Worm (Caenorhabditis elegans) whole organism, late embryonic: Measurements from ENCODE around the gene K07C5.3.

Experiments used
- C08G9.2 ChIP-seq: sonication (generic microtip); optimal IDR thresholded peaks from 2 replicates; lab custom pipeline; 2016; ENCODE audit warnings: mild to moderate bottlenecking, missing genetic modification characterization, moderate library complexity, missing compliant biosample characterization
- F13H6.1 ChIP-seq: sonication (generic microtip); optimal IDR thresholded peaks from 2 replicates; lab custom pipeline; 2016; ENCODE audit warnings: missing genetic modification characterization, missing compliant biosample characterization
- ahr-1 ChIP-seq: sonication (generic microtip); optimal IDR thresholded peaks from 2 replicates; lab custom pipeline; 2016; ENCODE audit warnings: missing genetic modification characterization, missing compliant biosample characterization
- ceh-14 ChIP-seq: sonication (generic microtip); optimal IDR thresholded peaks from 2 replicates; lab custom pipeline; 2016; ENCODE audit warnings: missing genotype, missing genetic modification characterization, missing compliant biosample characterization
- ceh-18 ChIP-seq: sonication (generic microtip); optimal IDR thresholded peaks from 2 replicates; lab custom pipeline; 2016; ENCODE audit warnings: missing genetic modification characterization, missing compliant biosample characterization
- ceh-2 ChIP-seq: sonication (generic microtip); optimal IDR thresholded peaks from 2 replicates; lab custom pipeline; 2016; ENCODE audit warnings: missing genotype, missing genetic modification characterization, missing compliant biosample characterization
- ceh-22 ChIP-seq: sonication (generic microtip); optimal IDR thresholded peaks from 2 replicates; lab custom pipeline; 2017; ENCODE audit warnings: missing biosample characterization, missing genetic modification characterization
- ceh-31 ChIP-seq: sonication (generic microtip); optimal IDR thresholded peaks from 2 replicates; lab custom pipeline; 2016; ENCODE audit warnings: missing genetic modification characterization, missing compliant biosample characterization
- ceh-34 ChIP-seq: sonication (generic microtip); optimal IDR thresholded peaks from 2 replicates; lab custom pipeline; 2016; ENCODE audit warnings: mild to moderate bottlenecking, missing genetic modification characterization, missing compliant biosample characterization
- ceh-45 ChIP-seq: fragments of 200-800 bp; sonication (Bioruptor generic); IDR thresholded peaks from 2 replicates; pipeline ENCODE4 v1.3.6; 2022; ENCODE audit warnings: missing genetic modification reagents, missing genetic modification characterization, missing compliant biosample characterization
- ceh-9 ChIP-seq: sonication (generic microtip); optimal IDR thresholded peaks from 2 replicates; lab custom pipeline; 2016; ENCODE audit warnings: mild to moderate bottlenecking, missing genetic modification characterization, inconsistent platforms, missing compliant biosample characterization
- che-1 ChIP-seq: sonication (generic microtip); optimal IDR thresholded peaks from 2 replicates; lab custom pipeline; 2016; ENCODE audit warnings: mild to moderate bottlenecking, missing genetic modification characterization, missing compliant biosample characterization
- elt-2 ChIP-seq: sonication (generic microtip); optimal IDR thresholded peaks from 2 replicates; lab custom pipeline; 2016; ENCODE audit warnings: missing genetic modification reagents, missing genetic modification characterization, missing compliant biosample characterization
- ets-4 ChIP-seq: sonication (generic microtip); optimal IDR thresholded peaks from 2 replicates; lab custom pipeline; 2016; ENCODE audit warnings: missing genetic modification characterization, missing compliant biosample characterization
- eyg-1 ChIP-seq: sonication (generic microtip); optimal IDR thresholded peaks from 2 replicates; lab custom pipeline; 2016; ENCODE audit warnings: missing genotype, missing genetic modification characterization, missing compliant biosample characterization
- fax-1 ChIP-seq: sonication (generic microtip); optimal IDR thresholded peaks from 2 replicates; lab custom pipeline; 2016; ENCODE audit warnings: missing genotype, missing genetic modification characterization, missing compliant biosample characterization
- fkh-6 ChIP-seq: sonication (generic microtip); optimal IDR thresholded peaks from 2 replicates; lab custom pipeline; 2016; ENCODE audit warnings: missing genetic modification characterization, missing compliant biosample characterization
- hlh-15 ChIP-seq: sonication (generic microtip); optimal IDR thresholded peaks from 2 replicates; lab custom pipeline; 2016; ENCODE audit warnings: missing genetic modification characterization, missing compliant biosample characterization
- hlh-6 ChIP-seq: sonication (generic microtip); optimal IDR thresholded peaks from 2 replicates; lab custom pipeline; 2016; ENCODE audit warnings: missing genotype, missing genetic modification characterization, missing compliant biosample characterization
- hlh-8 ChIP-seq: sonication (generic microtip); optimal IDR thresholded peaks from 2 replicates; lab custom pipeline; 2016; ENCODE audit warnings: missing genotype, missing genetic modification characterization, missing compliant biosample characterization
- lim-6 ChIP-seq: sonication (generic microtip); optimal IDR thresholded peaks from 2 replicates; lab custom pipeline; 2016; ENCODE audit warnings: missing genetic modification characterization, missing compliant biosample characterization
- lin-11 ChIP-seq: fragments of 200-800 bp; sonication (Bioruptor generic); optimal IDR thresholded peaks from 2 replicates; lab custom pipeline; 2018; ENCODE audit warnings: mild to moderate bottlenecking, missing genetic modification characterization, missing compliant biosample characterization
- madf-2 ChIP-seq: sonication (generic microtip); optimal IDR thresholded peaks from 2 replicates; lab custom pipeline; 2017; ENCODE audit warnings: missing genetic modification characterization, missing compliant biosample characterization
- mec-3 ChIP-seq: sonication (generic microtip); optimal IDR thresholded peaks from 2 replicates; lab custom pipeline; 2016; ENCODE audit warnings: borderline replicate concordance, missing genetic modification characterization, missing compliant biosample characterization
- nfya-1 ChIP-seq: sonication (generic microtip); optimal IDR thresholded peaks from 2 replicates; lab custom pipeline; 2017; ENCODE audit warnings: missing genetic modification characterization, mild to moderate bottlenecking, missing compliant biosample characterization, antibody characterized with exemption, moderate library complexity
- nhr-232 ChIP-seq: sonication (generic microtip); optimal IDR thresholded peaks from 2 replicates; lab custom pipeline; 2016; ENCODE audit warnings: missing genetic modification characterization, missing compliant biosample characterization
- pat-9 ChIP-seq: fragments of 200-800 bp; sonication (Bioruptor generic); optimal IDR thresholded peaks from 2 replicates; lab custom pipeline; 2018; ENCODE audit warnings: mild to moderate bottlenecking, missing genetic modification characterization, moderate library complexity, missing compliant biosample characterization
- pha-2 ChIP-seq: sonication (generic microtip); optimal IDR thresholded peaks from 2 replicates; lab custom pipeline; 2017; ENCODE audit warnings: mild to moderate bottlenecking, missing genetic modification characterization, missing compliant biosample characterization
- pha-4 ChIP-seq: fragments of 150-350 bp; optimal IDR thresholded peaks from 2 replicates; lab custom pipeline; 2018; ENCODE audit warnings: missing biosample characterization, missing genetic modification reagents, missing genetic modification characterization
- pros-1 ChIP-seq: fragments of 150-350 bp; optimal IDR thresholded peaks from 2 replicates; lab custom pipeline; 2014; ENCODE audit warnings: missing biosample characterization, missing genetic modification reagents, missing genetic modification characterization
- ref-2 ChIP-seq: sonication (generic microtip); optimal IDR thresholded peaks from 2 replicates; lab custom pipeline; 2016; ENCODE audit warnings: missing genetic modification characterization, missing compliant biosample characterization
- rnt-1 ChIP-seq: sonication (generic microtip); optimal IDR thresholded peaks from 2 replicates; lab custom pipeline; 2016; ENCODE audit warnings: missing genetic modification characterization, missing compliant biosample characterization
- sdc-2 ChIP-seq: sonication (generic microtip); optimal IDR thresholded peaks from 2 replicates; lab custom pipeline; 2016; ENCODE audit warnings: missing genotype, missing genetic modification characterization, missing compliant biosample characterization
- syd-9 ChIP-seq: sonication (generic microtip); optimal IDR thresholded peaks from 2 replicates; lab custom pipeline; 2016; ENCODE audit warnings: mild to moderate bottlenecking, missing genetic modification characterization, moderate library complexity, missing compliant biosample characterization
- tbx-2 ChIP-seq: sonication (generic microtip); optimal IDR thresholded peaks from 2 replicates; lab custom pipeline; 2016; ENCODE audit warnings: missing genetic modification characterization, missing compliant biosample characterization
- tbx-7 ChIP-seq: sonication (generic microtip); optimal IDR thresholded peaks from 2 replicates; lab custom pipeline; 2016; ENCODE audit warnings: missing genotype, missing genetic modification characterization, missing compliant biosample characterization
- ttx-3 ChIP-seq: sonication (generic microtip); optimal IDR thresholded peaks from 2 replicates; lab custom pipeline; 2016; ENCODE audit warnings: missing genetic modification reagents, missing genetic modification characterization, missing compliant biosample characterization
- unc-3 ChIP-seq, 2 experiments: fragments of 200-800 bp in 1 of 2; sonication (Bioruptor generic) in 1 of 2; sonication (generic microtip) in 1 of 2; conservative IDR thresholded peaks in 1 of 2; optimal IDR thresholded peaks in 1 of 2; 2 replicates each; pipeline versions ENCODE4 v1.3.6 to Lab custom; 2016 to 2022; ENCODE audit warnings: missing compliant biosample characterization in 2 of 2, missing genetic modification characterization in 2 of 2, missing genetic modification reagents in 1 of 2
- unc-42 ChIP-seq: sonication (generic microtip); optimal IDR thresholded peaks from 2 replicates; lab custom pipeline; 2016; ENCODE audit warnings: missing genotype, missing genetic modification characterization, missing compliant biosample characterization
- unc-55 ChIP-seq: sonication (generic microtip); optimal IDR thresholded peaks from 2 replicates; lab custom pipeline; 2017; ENCODE audit warnings: missing biosample characterization, missing genetic modification reagents, missing genetic modification characterization
- unc-86 ChIP-seq: sonication (generic microtip); optimal IDR thresholded peaks from 2 replicates; lab custom pipeline; 2016; ENCODE audit warnings: missing genetic modification characterization, missing compliant biosample characterization
- zip-5 ChIP-seq: sonication (generic microtip); optimal IDR thresholded peaks from 2 replicates; lab custom pipeline; 2016; ENCODE audit warnings: missing genetic modification characterization, missing compliant biosample characterization
- ztf-16 ChIP-seq: sonication (generic microtip); optimal IDR thresholded peaks from 2 replicates; lab custom pipeline; 2017; ENCODE audit warnings: missing genetic modification characterization, missing compliant biosample characterization

The K07C5.3 gene

DNA sequence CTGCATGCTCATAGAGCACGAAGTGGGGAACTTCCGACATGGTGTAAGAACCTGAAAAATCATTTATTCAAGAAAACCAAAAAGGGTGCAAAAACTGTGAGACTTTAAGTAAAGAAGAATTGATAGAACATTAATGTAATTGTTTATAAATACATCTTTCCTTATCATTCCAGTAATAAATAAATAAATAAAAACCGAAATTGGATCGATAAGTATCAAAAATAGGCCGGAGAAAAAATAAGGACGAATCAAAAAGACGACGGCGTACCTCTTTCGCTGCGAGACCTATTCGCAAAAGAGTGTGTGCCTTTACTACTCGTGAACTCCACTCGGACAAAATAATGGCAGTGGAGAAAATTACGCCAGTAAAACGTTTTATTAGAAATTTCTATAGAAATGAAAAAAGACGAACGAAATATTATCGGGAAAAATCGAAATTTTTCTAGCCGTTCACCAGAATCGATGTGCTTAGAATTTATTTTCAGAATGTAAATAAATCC lies 10.1 kb downstream of the K07C5.3 start, which contains the start of gene nol-56 (continued):
- TF ChIP-seq unc-55 (GFP tag; lab: Kevin White, UChicago): no peak
- TF ChIP-seq tbx-2: peak; percentile 15
- no peak for TF ChIP-seq eyg-1 (tag; lab: Kevin White, UChicago)

- TF ChIP-seq ttx-3 (peak; percentile 44), elt-2 (tag; lab: Kevin White, UChicago) (peak; percentile 71), unc-55 (GFP tag; lab: Kevin White, UChicago) (no peak), ahr-1 (tag; lab: Kevin White, UChicago) (peak; percentile 52), tbx-2 (peak; percentile 95), unc-42 (tag; lab: Kevin White, UChicago) (peak; percentile 11), zip-5 (tag; lab: Kevin White, UChicago) (peak; percentile 90), pat-9 (tag; lab: Kevin White, UChicago) (no peak), unc-86 (tag; lab: Kevin White, UChicago) (peak; percentile 68), ceh-18 (tag; lab: Kevin White, UChicago) (peak; percentile 32), ceh-34 (tag; lab: Kevin White, UChicago) (peak; percentile 52), F13H6.1 (tag; lab: Kevin White, UChicago) (peak; percentile 49), hlh-15 (peak; percentile 48), hlh-8 (tag; lab: Kevin White, UChicago) (peak; percentile 91), ref-2 (tag; lab: Kevin White, UChicago) (peak; percentile 88), ceh-22 (no peak), unc-3 (GFP tag; conservative IDR thresholded peaks at IDR 0.05; lab: Robert Waterston, UW) (no peak), unc-3 (tag; optimal IDR thresholded peaks at IDR 0.05; lab: Kevin White, UChicago) (no peak), che-1 (tag; lab: Kevin White, UChicago) (no peak), pha-2 (tag; lab: Kevin White, UChicago) (peak; percentile 8), ceh-31 (tag; lab: Kevin White, UChicago) (peak; percentile 96), mec-3 (peak; percentile 81), tbx-7 (peak; percentile 93), hlh-6 (tag; lab: Kevin White, UChicago) (no peak), C08G9.2 (tag; lab: Kevin White, UChicago) (peak; percentile 98), rnt-1 (tag; lab: Kevin White, UChicago) (peak; percentile 79), fkh-6 (peak; percentile 79), ztf-16 (tag; lab: Kevin White, UChicago) (peak; percentile 37), lim-6 (peak; percentile 72), ets-4 (tag; lab: Kevin White, UChicago) (peak; percentile 90), nhr-232 (no peak), nfya-1 (peak; percentile 50), ceh-14 (peak; percentile 73), fax-1 (peak; percentile 74), ceh-2 (tag; lab: Kevin White, UChicago) (peak; percentile 96), sdc-2 (tag; lab: Kevin White, UChicago) (peak; percentile 36), ceh-45 (GFP tag; lab: Robert Waterston, UW) (no peak), eyg-1 (tag; lab: Kevin White, UChicago) (peak; percentile 19)
Observed at ce11 chrV:10355773-10356335, 13.0 kb downstream of the K07C5.3 start, which contains the start of gene sluh-7. Gene sluh-7, minus strand, starts transcription at chrV:10355823.

DNA sequence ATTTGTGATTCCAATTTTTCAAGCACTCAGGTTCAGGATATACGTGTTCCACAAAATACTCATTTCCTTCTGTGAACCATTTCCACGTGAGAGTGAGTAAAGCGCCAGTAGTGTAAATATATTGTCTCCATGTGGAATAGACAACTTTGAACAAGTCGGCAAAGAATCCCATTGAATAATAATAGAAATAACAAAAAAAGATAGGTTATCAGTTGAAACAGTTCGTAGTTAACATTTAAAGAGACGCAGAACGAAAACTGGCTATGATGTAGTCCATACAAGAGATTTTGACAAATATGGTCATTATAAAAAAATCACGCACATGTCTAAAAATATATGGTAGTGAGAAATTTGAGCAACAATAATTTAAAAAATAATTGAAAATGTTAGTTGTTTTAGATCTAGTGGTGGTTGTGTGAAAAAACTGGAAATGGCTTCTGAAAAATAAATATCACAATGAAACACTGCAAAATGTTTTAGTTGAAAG lies 14.7 kb downstream of the K07C5.3 start, which contains the start of gene ceeh-2:
ceeh-2 (minus strand) TSS at position 437 of the 487 bp plus-strand sequence.
- TF ChIP-seq syd-9 (tag; lab: Kevin White, UChicago): no peak
- no peak for TF ChIP-seq fax-1
- TF ChIP-seq tbx-7: no peak
- no peak for TF ChIP-seq nfya-1
- no peak for TF ChIP-seq madf-2
- TF ChIP-seq ceh-9 (tag; lab: Kevin White, UChicago): no peak
- TF ChIP-seq elt-2 (tag; lab: Kevin White, UChicago): no peak
- TF ChIP-seq sdc-2 (tag; lab: Kevin White, UChicago): no peak
- no peak for TF ChIP-seq ceh-18 (tag; lab: Kevin White, UChicago)
- no peak for TF ChIP-seq lin-11 (tag; lab: Kevin White, UChicago)
- TF ChIP-seq ztf-16 (tag; lab: Kevin White, UChicago): no peak
- TF ChIP-seq F13H6.1 (tag; lab: Kevin White, UChicago): no peak
- TF ChIP-seq pros-1 (tag; lab: Kevin White, UChicago): no peak
- TF ChIP-seq pha-4: no peak
- no peak for TF ChIP-seq C08G9.2 (tag; lab: Kevin White, UChicago)
- no peak for TF ChIP-seq unc-86 (tag; lab: Kevin White, UChicago)
- no peak for TF ChIP-seq ceh-22
- no peak for TF ChIP-seq che-1 (tag; lab: Kevin White, UChicago)
- TF ChIP-seq, all 69 proteins: peak for 0
